Worm (Caenorhabditis elegans): ENCODE measurements around the gene lron-10.

DNA sequence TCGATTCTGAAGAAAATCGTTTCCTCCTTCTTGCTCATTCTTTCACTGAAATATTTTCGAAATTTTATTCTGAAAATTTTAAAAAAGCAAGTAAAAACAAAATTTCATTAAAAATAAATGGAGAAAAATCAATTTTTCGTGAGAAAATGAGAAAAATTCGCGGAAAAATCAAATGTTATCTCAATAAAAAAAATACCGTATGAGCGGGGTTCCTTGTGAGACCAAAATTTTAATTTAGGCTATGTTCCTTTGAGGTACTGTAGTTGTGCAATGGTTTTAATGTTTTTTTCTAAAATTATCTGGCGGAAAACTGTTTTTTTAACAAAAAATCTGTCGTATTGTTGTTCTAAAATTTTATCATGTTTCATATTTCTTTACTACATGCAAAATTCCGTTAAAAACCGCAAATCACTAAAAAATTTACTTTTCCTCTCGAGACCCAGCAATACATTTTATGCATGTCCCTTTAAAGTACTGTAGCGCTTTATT, 21.0 kb downstream of the lron-10 start, which contains the start of gene epg-6:
- TF ChIP-seq egl-27 (tag; optimal IDR thresholded peaks at IDR 0.05) (no peak), elt-2 (tag; optimal IDR thresholded peaks at IDR 0.05) (no peak), zag-1 (tag; optimal IDR thresholded peaks at IDR 0.05) (no peak), dpl-1 (GFP tag; optimal IDR thresholded peaks at IDR 0.05) (no peak), egl-13 (tag; optimal IDR thresholded peaks at IDR 0.05) (no peak), snpc-4 (tag; optimal IDR thresholded peaks at IDR 0.05) (no peak), mdl-1 (tag; optimal IDR thresholded peaks at IDR 0.05) (no peak), ztf-11 (tag; optimal IDR thresholded peaks at IDR 0.05) (no peak), nhr-85 (tag) (no peak), nhr-28 (tag; optimal IDR thresholded peaks at IDR 0.05) (no peak), pqm-1 (tag; optimal IDR thresholded peaks at IDR 0.05) (no peak)
